Worm (Caenorhabditis elegans): ENCODE results near the gene clr-1.
A peak's percentile ranks its signal among the peaks of the same experiment; 100 is the strongest.

clr-1 gene

ce11 chrII:5465729-5466408, at the start of gene clr-1:
TSS of gene clr-1 (plus strand) at chrII:5466358.
- TF ChIP-seq unc-55 (GFP tag; optimal IDR thresholded peaks at IDR 0.05) (peak; percentile 48), nfya-1 (tag; optimal IDR thresholded peaks at IDR 0.05) (no peak), elt-4 (tag; optimal IDR thresholded peaks at IDR 0.05) (no peak), fkh-10 (GFP tag; optimal IDR thresholded peaks at IDR 0.05) (no peak)

ce11 chrII:5417905-5418304, 48.3 kb upstream of the clr-1 start:
- peak; percentile 90 for TF ChIP-seq unc-55 (GFP tag; optimal IDR thresholded peaks at IDR 0.05)
- no peak for TF ChIP-seq hlh-15 (tag; optimal IDR thresholded peaks at IDR 0.05)

ce11 chrII:5418317-5418716, 47.8 kb upstream of the clr-1 start:
- peak; percentile 42 for TF ChIP-seq elt-2 (tag; optimal IDR thresholded peaks at IDR 0.05)
- TF ChIP-seq ceh-34 (tag; optimal IDR thresholded peaks at IDR 0.05) = no peak
- no peak for TF ChIP-seq hlh-6 (tag; optimal IDR thresholded peaks at IDR 0.05)
- TF ChIP-seq elt-4 (tag; optimal IDR thresholded peaks at IDR 0.05) = no peak
- no peak for TF ChIP-seq lim-6 (tag; optimal IDR thresholded peaks at IDR 0.05)
- no peak for TF ChIP-seq ets-4 (tag; optimal IDR thresholded peaks at IDR 0.05)
- no peak for TF ChIP-seq dve-1 (tag; optimal IDR thresholded peaks at IDR 0.05)
- no peak for TF ChIP-seq ceh-9 (tag; optimal IDR thresholded peaks at IDR 0.05)
- peak; percentile 54 for TF ChIP-seq unc-42 (tag; optimal IDR thresholded peaks at IDR 0.05)
- no peak for TF ChIP-seq pha-4 (tag; optimal IDR thresholded peaks at IDR 0.05)
- TF ChIP-seq ceh-48 (tag; optimal IDR thresholded peaks at IDR 0.05) = peak; percentile 36
- TF ChIP-seq C38D4.7 (GFP tag; optimal IDR thresholded peaks at IDR 0.05) = no peak
- no peak for TF ChIP-seq rnt-1 (tag; optimal IDR thresholded peaks at IDR 0.05)
- TF ChIP-seq nfya-1 (tag; optimal IDR thresholded peaks at IDR 0.05) = peak; percentile 40
- TF ChIP-seq ref-2 (tag; optimal IDR thresholded peaks at IDR 0.05) = peak; percentile 8
- no peak for TF ChIP-seq ceh-14 (tag; optimal IDR thresholded peaks at IDR 0.05)
- no peak for TF ChIP-seq hlh-30 (tag; optimal IDR thresholded peaks at IDR 0.05; ENCODE audit: insufficient read depth)

ce11 chrII:5418929-5419328, 47.2 kb upstream of the clr-1 start, which contains the start of gene EEED8.15:
TSS of gene EEED8.15 (plus strand) at chrII:5419229.
- no peak for TF ChIP-seq ceh-34 (tag; optimal IDR thresholded peaks at IDR 0.05)
- no peak for TF ChIP-seq ceh-30 (tag; optimal IDR thresholded peaks at IDR 0.05)

ce11 chrII:5420947-5421614, 45.1 kb upstream of the clr-1 start, which contains the start of gene tofu-6:
TSS of gene tofu-6 (plus strand) at chrII:5421248.
- no peak for TF ChIP-seq dve-1 (tag; optimal IDR thresholded peaks at IDR 0.05)

- no peak for TF ChIP-seq pag-3 (tag; optimal IDR thresholded peaks at IDR 0.05; ENCODE audit: borderline replicate concordance)
- no peak for TF ChIP-seq tbx-2 (tag; optimal IDR thresholded peaks at IDR 0.05)
- no peak for TF ChIP-seq dmd-4 (tag; optimal IDR thresholded peaks at IDR 0.05; ENCODE audit: borderline replicate concordance)
- TF ChIP-seq fax-1 (tag; optimal IDR thresholded peaks at IDR 0.05) = no peak
- no peak for TF ChIP-seq ets-4 (tag; optimal IDR thresholded peaks at IDR 0.05)
- no peak for TF ChIP-seq hlh-15 (tag; optimal IDR thresholded peaks at IDR 0.05)
- no peak for TF ChIP-seq pqm-1 (tag; optimal IDR thresholded peaks at IDR 0.05)
- TF ChIP-seq unc-55 (GFP tag; optimal IDR thresholded peaks at IDR 0.05) = no peak
- TF ChIP-seq C38D4.7 (GFP tag; optimal IDR thresholded peaks at IDR 0.05) = no peak
- TF ChIP-seq ceh-48 (tag; optimal IDR thresholded peaks at IDR 0.05) = no peak
- no peak for TF ChIP-seq hlh-13 (GFP tag; optimal IDR thresholded peaks at IDR 0.05)
- no peak for TF ChIP-seq C08G9.2 (tag; optimal IDR thresholded peaks at IDR 0.05)
These were observed 42.3 kb upstream of the clr-1 start, which contains the start of gene F07F6.7 for ce11 chrII:5423832-5424231. TSS of gene F07F6.7 (minus strand) at chrII:5423858.
